Fruit fly (Drosophila melanogaster): Measurements from ENCODE around the gene CG14304.

The CG14304 gene

DNA sequence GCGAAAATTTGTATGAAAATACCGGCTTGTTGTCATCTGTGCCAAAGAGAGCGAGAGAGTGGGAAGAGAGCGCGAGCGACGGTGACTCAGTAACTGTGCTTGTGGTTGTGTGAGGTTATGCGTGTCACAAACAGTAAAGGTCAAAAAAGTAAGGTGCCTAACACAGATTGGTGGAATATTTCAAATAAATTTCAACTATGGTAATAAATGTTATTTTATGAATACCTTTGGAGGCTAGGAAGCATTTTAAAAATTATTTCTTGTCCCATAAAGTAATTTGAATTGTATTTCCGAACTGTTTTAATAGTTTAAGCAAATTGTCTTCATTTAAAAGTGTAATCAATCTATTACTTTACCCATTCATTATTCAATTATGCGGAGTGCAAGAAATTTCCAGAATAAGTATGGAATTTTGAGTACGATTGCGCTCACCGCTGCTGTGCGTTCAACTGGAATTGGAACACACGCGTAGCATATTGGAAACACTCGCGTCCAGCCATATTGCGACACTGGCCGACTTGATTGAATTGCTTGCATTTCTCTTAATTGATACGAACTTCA lies 47.3 kb downstream of the CG14304 start (continued):
- no peak for TF ChIP-seq CG8478 (optimal IDR thresholded peaks at IDR 0.05)
- TF ChIP-seq Antp (GFP tag; optimal IDR thresholded peaks at IDR 0.05): peak; percentile 83
- peak; percentile 63 for TF ChIP-seq CTCF (GFP tag; optimal IDR thresholded peaks at IDR 0.05)
- no peak for TF ChIP-seq inv (GFP tag; IDR thresholded peaks at IDR 0.05; ENCODE audit: partially characterized antibody)
- peak; percentile 95 for TF ChIP-seq Bteb2 (GFP tag; optimal IDR thresholded peaks at IDR 0.05)
- peak; percentile 89 for TF ChIP-seq CG4820 (GFP tag; optimal IDR thresholded peaks at IDR 0.05)
- TF ChIP-seq CG18764 (GFP tag; optimal IDR thresholded peaks at IDR 0.05): peak; percentile 86
- TF ChIP-seq da (GFP tag; optimal IDR thresholded peaks at IDR 0.05): peak; percentile 79
- TF ChIP-seq zen (tag; optimal IDR thresholded peaks at IDR 0.05): peak; percentile 77
- TF ChIP-seq slou (GFP tag; optimal IDR thresholded peaks at IDR 0.05): peak; percentile 74
- TF ChIP-seq CG1233 (GFP tag; optimal IDR thresholded peaks at IDR 0.05): peak; percentile 92
- peak; percentile 82 for TF ChIP-seq CG5245 (GFP tag; optimal IDR thresholded peaks at IDR 0.05)
- peak; percentile 90 for TF ChIP-seq gsb-n (tag; optimal IDR thresholded peaks at IDR 0.05)
- TF ChIP-seq Kr (GFP tag; optimal IDR thresholded peaks at IDR 0.05): no peak
- peak; percentile 87 for TF ChIP-seq zfh2 (GFP tag; optimal IDR thresholded peaks at IDR 0.05)
- peak; percentile 88 for TF ChIP-seq CG10267 (tag; optimal IDR thresholded peaks at IDR 0.05)
- peak; percentile 94 for TF ChIP-seq CG9727 (GFP tag; optimal IDR thresholded peaks at IDR 0.05)
- TF ChIP-seq corto (GFP tag; optimal IDR thresholded peaks at IDR 0.05): peak; percentile 69
- TF ChIP-seq Ets65A (GFP tag): peak; percentile 95
- peak; percentile 64 for TF ChIP-seq CG10321 (GFP tag; IDR thresholded peaks at IDR 0.05)
- TF ChIP-seq pfk (GFP tag; optimal IDR thresholded peaks at IDR 0.05): peak; percentile 86
- 0 out of 2 replicates have a peak, but pooled peaks have one; percentile 46 for TF ChIP-seq Dip2 (GFP tag; IDR thresholded peaks at IDR 0.05)
- TF ChIP-seq CG6791 (GFP tag; IDR thresholded peaks at IDR 0.05; ENCODE audit: partially characterized antibody): no peak
- TF ChIP-seq ttk (GFP tag; IDR thresholded peaks at IDR 0.05): peak; percentile 88
- peak; percentile 50 for TF ChIP-seq Elba2 (GFP tag; optimal IDR thresholded peaks at IDR 0.05)
- TF ChIP-seq CG9817 (tag; optimal IDR thresholded peaks at IDR 0.05): peak; percentile 88
- TF ChIP-seq CG2202 (tag; optimal IDR thresholded peaks at IDR 0.05): peak; percentile 88
- no peak; the same call in 1 of the 2 replicates for TF ChIP-seq CG13287 (GFP tag; IDR thresholded peaks at IDR 0.05; ENCODE audit: partially characterized antibody)
- peak; percentile 92 for TF ChIP-seq Xrp1 (GFP tag; IDR thresholded peaks at IDR 0.05)
- peak; percentile 94 for TF ChIP-seq HHEX (GFP tag; optimal IDR thresholded peaks at IDR 0.05)
- TF ChIP-seq Opbp (GFP tag; IDR thresholded peaks at IDR 0.05; ENCODE audit: partially characterized antibody): no peak
- TF ChIP-seq chn (GFP tag; optimal IDR thresholded peaks at IDR 0.05): peak; percentile 94
- peak; percentile 64 for TF ChIP-seq trh (GFP tag; optimal IDR thresholded peaks at IDR 0.05)
- peak; percentile 90 for TF ChIP-seq Blimp-1 (GFP tag; optimal IDR thresholded peaks at IDR 0.05)
- TF ChIP-seq HLHmδ (GFP tag; optimal IDR thresholded peaks at IDR 0.05): no peak
- TF ChIP-seq CG18262 (tag; optimal IDR thresholded peaks at IDR 0.05): peak; percentile 97
- no peak for TF ChIP-seq lov (optimal IDR thresholded peaks at IDR 0.05)
- TF ChIP-seq lov (GFP tag; IDR thresholded peaks at IDR 0.05): peak; percentile 70; the same call in 1 of the 3 replicates
- TF ChIP-seq stc (GFP tag; IDR thresholded peaks at IDR 0.05): peak; percentile 90
- peak; percentile 68 for TF ChIP-seq CG31365 (tag; optimal IDR thresholded peaks at IDR 0.05)
- TF ChIP-seq CG9437 (GFP tag; optimal IDR thresholded peaks at IDR 0.05): peak; percentile 94
- peak; percentile 73 for TF ChIP-seq E2f2 (GFP tag; IDR thresholded peaks at IDR 0.05)
- TF ChIP-seq CG11456 (GFP tag; IDR thresholded peaks at IDR 0.05): peak; percentile 90
- peak; percentile 93 for TF ChIP-seq lab (GFP tag; optimal IDR thresholded peaks at IDR 0.05)
- TF ChIP-seq Nf-YB (GFP tag; optimal IDR thresholded peaks at IDR 0.05): peak; percentile 85
- peak; percentile 95 for TF ChIP-seq dmrt99B (tag; optimal IDR thresholded peaks at IDR 0.05)
- TF ChIP-seq CG17912 (GFP tag; optimal IDR thresholded peaks at IDR 0.05): peak; percentile 74
- TF ChIP-seq CG10565 (GFP tag; optimal IDR thresholded peaks at IDR 0.05): peak; percentile 76
- TF ChIP-seq Dek (tag; optimal IDR thresholded peaks at IDR 0.05): peak; percentile 92
- peak; percentile 93 for TF ChIP-seq caup (GFP tag; optimal IDR thresholded peaks at IDR 0.05; ENCODE audit: severe bottlenecking)
- peak; percentile 91 for TF ChIP-seq esg (GFP tag; conservative IDR thresholded peaks at IDR 0.05)
